Worm (Caenorhabditis elegans) whole organism, L3 larva: ENCODE results near the gene srn-1.

Experiments used
- aly-2 ChIP-seq: fragments of 150-350 bp; optimal IDR thresholded peaks from 2 replicates; lab custom pipeline; 2014; ENCODE audit warnings: missing biosample characterization, missing genetic modification characterization
- ceh-82 ChIP-seq: fragments of 150-350 bp; optimal IDR thresholded peaks from 2 replicates; lab custom pipeline; 2014; ENCODE audit warnings: missing biosample characterization, missing genetic modification characterization
- ceh-9 ChIP-seq: sonication (generic microtip); optimal IDR thresholded peaks from 2 replicates; lab custom pipeline; 2018; ENCODE audit warnings: missing biosample characterization, missing genetic modification characterization
- egl-27 ChIP-seq: sonication (generic microtip); optimal IDR thresholded peaks from 4 replicates; lab custom pipeline; 2017; ENCODE audit warnings: missing biosample characterization, missing genetic modification reagents, missing genetic modification characterization
- elt-1 ChIP-seq: fragments of 150-350 bp; optimal IDR thresholded peaks from 2 replicates; lab custom pipeline; 2014; ENCODE audit warnings: missing biosample characterization, missing genetic modification characterization
- elt-2 ChIP-seq: sonication (generic microtip); optimal IDR thresholded peaks from 2 replicates; lab custom pipeline; 2016; ENCODE audit warnings: missing genetic modification reagents, mild to moderate bottlenecking, missing genetic modification characterization, missing compliant biosample characterization
- fkh-2 ChIP-seq: fragments of 150-350 bp; optimal IDR thresholded peaks from 2 replicates; lab custom pipeline; 2014; ENCODE audit warnings: missing biosample characterization, missing genetic modification reagents, missing genetic modification characterization
- nhr-11 ChIP-seq: fragments of 150-350 bp; optimal IDR thresholded peaks from 2 replicates; lab custom pipeline; 2014; ENCODE audit warnings: missing biosample characterization, missing genetic modification characterization
- nhr-12 ChIP-seq: fragments of 150-350 bp; optimal IDR thresholded peaks from 2 replicates; lab custom pipeline; 2014; ENCODE audit warnings: missing biosample characterization, missing genetic modification characterization
- nhr-25 ChIP-seq: sonication (generic microtip); optimal IDR thresholded peaks from 2 replicates; lab custom pipeline; 2017; ENCODE audit warnings: missing biosample characterization, missing genetic modification characterization
- pha-4 ChIP-seq: fragments of 150-350 bp; optimal IDR thresholded peaks from 2 replicates; lab custom pipeline; 2014; ENCODE audit warnings: missing biosample characterization, missing genetic modification reagents, missing genetic modification characterization
- tbx-2 ChIP-seq: sonication (generic microtip); optimal IDR thresholded peaks from 2 replicates; lab custom pipeline; 2016; ENCODE audit warnings: mild to moderate bottlenecking, missing genetic modification characterization, missing compliant biosample characterization
- unc-62 ChIP-seq: fragments of 150-350 bp; sonication (generic microtip); optimal IDR thresholded peaks from 4 replicates; lab custom pipeline; 2014; ENCODE audit warnings: missing biosample characterization, missing genetic modification reagents, missing genetic modification characterization
- ztf-11 ChIP-seq: fragments of 150-350 bp; optimal IDR thresholded peaks from 2 replicates; lab custom pipeline; 2014; ENCODE audit warnings: missing biosample characterization, missing genetic modification characterization

DNA sequence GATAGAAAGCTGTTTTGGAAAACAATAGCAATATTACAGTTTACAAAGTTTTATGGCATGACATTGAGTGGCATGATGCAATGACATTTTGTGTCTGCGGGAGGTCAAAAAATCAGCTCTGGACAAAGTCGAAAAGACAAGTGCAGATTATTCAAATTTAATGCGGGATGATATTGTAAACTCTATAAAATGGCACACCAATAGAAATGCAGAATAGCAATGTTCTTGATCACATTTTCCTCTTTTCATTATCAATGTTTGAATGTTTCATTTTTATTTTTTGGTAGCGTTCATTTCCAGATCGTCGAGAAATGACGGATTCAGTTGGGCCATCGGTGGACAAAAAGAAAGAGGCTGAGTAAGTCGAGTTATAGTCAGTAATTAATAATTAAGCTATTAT lies 42.7 kb upstream of the srn-1 start, which contains the start of gene T28C12.2:
- no peak for TF ChIP-seq elt-1 (tag; lab: Kevin White, UChicago)
- TF ChIP-seq nhr-12: no peak
- no peak for TF ChIP-seq ztf-11 (tag; lab: Kevin White, UChicago)
- no peak for TF ChIP-seq egl-27 (tag; lab: Kevin White, UChicago)
- no peak for TF ChIP-seq elt-2 (tag; lab: Kevin White, UChicago)
- TF ChIP-seq fkh-2 (tag; lab: Kevin White, UChicago): no peak
- TF ChIP-seq ceh-82: no peak
- TF ChIP-seq nhr-25: no peak
- TF ChIP-seq nhr-11 (tag; lab: Kevin White, UChicago): no peak
- no peak for TF ChIP-seq aly-2
- no peak for TF ChIP-seq ceh-9 (tag; lab: Kevin White, UChicago)
- TF ChIP-seq unc-62 (GFP tag; lab: Kevin White, UChicago): no peak
- no peak for TF ChIP-seq pha-4
- TF ChIP-seq tbx-2 (tag; lab: Kevin White, UChicago): no peak
